Worm (Caenorhabditis elegans) whole organism, late embryonic: ENCODE results near the gene sgo-1.

Experiments
- C38D4.7 ChIP-seq: fragments of 200-800 bp; sonication (Bioruptor generic); optimal IDR thresholded peaks from 2 replicates; lab custom pipeline; 2018; ENCODE audit warnings: mild to moderate bottlenecking, missing genetic modification characterization, moderate library complexity, missing compliant biosample characterization
- ahr-1 ChIP-seq: sonication (generic microtip); optimal IDR thresholded peaks from 2 replicates; lab custom pipeline; 2016; ENCODE audit warnings: missing genetic modification characterization, missing compliant biosample characterization
- ceh-14 ChIP-seq: sonication (generic microtip); optimal IDR thresholded peaks from 2 replicates; lab custom pipeline; 2016; ENCODE audit warnings: missing genotype, missing genetic modification characterization, missing compliant biosample characterization
- elt-2 ChIP-seq: sonication (generic microtip); optimal IDR thresholded peaks from 2 replicates; lab custom pipeline; 2016; ENCODE audit warnings: missing genetic modification reagents, missing genetic modification characterization, missing compliant biosample characterization
- nhr-11 ChIP-seq: fragments of 150-350 bp; optimal IDR thresholded peaks from 2 replicates; lab custom pipeline; 2014; ENCODE audit warnings: missing biosample characterization, missing genetic modification characterization
- odd-2 ChIP-seq: sonication (generic microtip); optimal IDR thresholded peaks from 2 replicates; lab custom pipeline; 2017; ENCODE audit warnings: antibody characterized with exemption, mild to moderate bottlenecking, missing genetic modification characterization, missing compliant biosample characterization
- pha-2 ChIP-seq: sonication (generic microtip); optimal IDR thresholded peaks from 2 replicates; lab custom pipeline; 2017; ENCODE audit warnings: mild to moderate bottlenecking, missing genetic modification characterization, missing compliant biosample characterization
- rnt-1 ChIP-seq: sonication (generic microtip); optimal IDR thresholded peaks from 2 replicates; lab custom pipeline; 2016; ENCODE audit warnings: missing genetic modification characterization, missing compliant biosample characterization
- sdc-2 ChIP-seq: sonication (generic microtip); optimal IDR thresholded peaks from 2 replicates; lab custom pipeline; 2016; ENCODE audit warnings: missing genotype, missing genetic modification characterization, missing compliant biosample characterization
- sox-4 ChIP-seq: sonication (generic microtip); optimal IDR thresholded peaks from 2 replicates; lab custom pipeline; 2017; ENCODE audit warnings: mild to moderate bottlenecking, missing genetic modification characterization, inconsistent platforms, missing compliant biosample characterization
- tbx-2 ChIP-seq: sonication (generic microtip); optimal IDR thresholded peaks from 2 replicates; lab custom pipeline; 2016; ENCODE audit warnings: missing genetic modification characterization, missing compliant biosample characterization
- tbx-7 ChIP-seq: sonication (generic microtip); optimal IDR thresholded peaks from 2 replicates; lab custom pipeline; 2016; ENCODE audit warnings: missing genotype, missing genetic modification characterization, missing compliant biosample characterization
- ttx-3 ChIP-seq: sonication (generic microtip); optimal IDR thresholded peaks from 2 replicates; lab custom pipeline; 2016; ENCODE audit warnings: missing genetic modification reagents, missing genetic modification characterization, missing compliant biosample characterization
- unc-86 ChIP-seq: sonication (generic microtip); optimal IDR thresholded peaks from 2 replicates; lab custom pipeline; 2016; ENCODE audit warnings: missing genetic modification characterization, missing compliant biosample characterization

DNA sequence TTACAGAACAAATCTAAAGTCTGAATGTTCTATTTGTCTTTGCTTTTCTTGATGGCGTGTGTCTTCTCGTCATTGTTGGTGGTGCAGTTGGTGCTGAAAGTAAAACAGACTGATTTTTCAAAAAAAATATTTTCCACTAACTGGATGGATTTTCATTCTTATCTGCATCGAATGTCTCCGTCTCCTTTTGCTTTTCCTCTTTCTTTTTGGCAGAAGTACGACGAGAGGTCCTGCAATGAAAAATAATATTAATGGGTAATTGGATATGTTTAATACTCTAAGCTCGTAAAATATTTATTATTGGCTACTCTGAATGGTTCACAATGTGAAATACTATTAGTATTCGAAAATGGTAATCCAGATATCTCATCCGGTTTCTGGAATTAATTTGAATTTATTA, 36.2 kb downstream of the sgo-1 start, which contains the start of gene del-7:
- TF ChIP-seq rnt-1: no peak
- no peak for TF ChIP-seq pha-2 (tag; lab: Kevin White, UChicago)
- no peak for TF ChIP-seq ahr-1 (tag; lab: Kevin White, UChicago)
- TF ChIP-seq sox-4 (tag; lab: Kevin White, UChicago): no peak
- TF ChIP-seq odd-2 (tag; lab: Kevin White, UChicago): no peak
- TF ChIP-seq nhr-11: no peak
- TF ChIP-seq ttx-3 (tag; lab: Kevin White, UChicago): no peak
- TF ChIP-seq sdc-2 (tag; lab: Kevin White, UChicago): no peak
- no peak for TF ChIP-seq tbx-2
- no peak for TF ChIP-seq tbx-7 (tag; lab: Kevin White, UChicago)
- no peak for TF ChIP-seq C38D4.7 (GFP tag; lab: Kevin White, UChicago)
- no peak for TF ChIP-seq ceh-14
- TF ChIP-seq unc-86 (tag; lab: Kevin White, UChicago): no peak
- no peak for TF ChIP-seq elt-2 (tag; lab: Kevin White, UChicago)
